Worm (Caenorhabditis elegans): ENCODE measurements around the gene copz-1.

Gene copz-1

DNA sequence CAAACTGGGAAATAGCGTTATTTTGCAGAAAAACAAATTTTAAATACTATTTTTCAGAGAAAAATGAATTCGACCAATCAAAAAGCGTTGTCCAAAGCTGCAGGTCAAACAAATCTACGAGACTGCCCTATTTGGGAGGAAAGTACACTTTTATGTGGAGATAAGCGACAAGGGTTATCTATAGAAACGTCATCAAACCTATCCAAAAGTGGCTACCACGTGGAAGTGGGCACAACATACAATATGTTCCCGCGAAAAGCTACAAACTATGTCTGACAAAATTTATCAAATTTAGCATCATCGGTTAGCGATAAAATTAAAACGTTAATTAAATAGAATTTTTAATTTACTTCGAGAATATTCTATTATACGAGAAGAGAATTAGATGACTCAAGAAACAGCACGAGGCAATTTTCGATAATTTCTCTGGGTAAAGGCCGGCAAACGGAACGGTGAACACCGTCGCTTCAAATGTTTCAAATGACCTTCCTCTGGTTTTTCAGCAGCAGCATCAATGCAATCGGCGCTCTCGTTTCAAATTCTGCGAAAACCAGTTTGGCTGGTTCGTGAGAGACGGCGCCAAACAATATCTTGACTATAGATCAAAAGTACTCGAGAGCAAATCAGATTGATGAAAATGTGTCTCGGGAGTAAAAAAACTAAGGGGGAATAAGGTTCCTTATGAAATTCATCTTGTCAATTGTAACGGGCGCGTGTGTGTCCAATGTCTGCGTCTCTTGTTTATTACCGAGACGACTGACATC, 10.8 kb upstream of the copz-1 start:
- TF ChIP-seq Y79H2A.3 (GFP tag; conservative IDR thresholded peaks at IDR 0.05) (no peak), bed-2 (GFP tag; IDR thresholded peaks at IDR 0.05) (no peak), let-607 (tag; optimal IDR thresholded peaks at IDR 0.05) (peak in 1 of 2 experiments; percentile 80), chd-7 (tag; optimal IDR thresholded peaks at IDR 0.05) (peak; percentile 13), lsy-27 (tag; optimal IDR thresholded peaks at IDR 0.05; ENCODE audit: borderline replicate concordance, insufficient read depth) (no peak), cebp-1 (GFP tag; IDR thresholded peaks at IDR 0.05) (no peak), cebp-1 (tag; optimal IDR thresholded peaks at IDR 0.05) (peak; percentile 50), atf-7 (tag; optimal IDR thresholded peaks at IDR 0.05) (peak; percentile 28), hsf-1 (GFP tag; IDR thresholded peaks at IDR 0.05) (0 out of 2 replicates have a peak, but pooled peaks have one; percentile 19), hmg-1.2 (GFP tag; IDR thresholded peaks at IDR 0.05) (peak; percentile 16; the same call in 1 of the 2 replicates), ztf-26 (tag; optimal IDR thresholded peaks at IDR 0.05) (no peak), lin-40 (tag; optimal IDR thresholded peaks at IDR 0.05) (peak; percentile 10), ztf-3 (GFP tag; optimal IDR thresholded peaks at IDR 0.05) (no peak), attf-3 (GFP tag; conservative IDR thresholded peaks at IDR 0.05) (0 out of 2 replicates have a peak, but pooled peaks have one; percentile 24), rec-8 (tag; optimal IDR thresholded peaks at IDR 0.05) (no peak)

DNA sequence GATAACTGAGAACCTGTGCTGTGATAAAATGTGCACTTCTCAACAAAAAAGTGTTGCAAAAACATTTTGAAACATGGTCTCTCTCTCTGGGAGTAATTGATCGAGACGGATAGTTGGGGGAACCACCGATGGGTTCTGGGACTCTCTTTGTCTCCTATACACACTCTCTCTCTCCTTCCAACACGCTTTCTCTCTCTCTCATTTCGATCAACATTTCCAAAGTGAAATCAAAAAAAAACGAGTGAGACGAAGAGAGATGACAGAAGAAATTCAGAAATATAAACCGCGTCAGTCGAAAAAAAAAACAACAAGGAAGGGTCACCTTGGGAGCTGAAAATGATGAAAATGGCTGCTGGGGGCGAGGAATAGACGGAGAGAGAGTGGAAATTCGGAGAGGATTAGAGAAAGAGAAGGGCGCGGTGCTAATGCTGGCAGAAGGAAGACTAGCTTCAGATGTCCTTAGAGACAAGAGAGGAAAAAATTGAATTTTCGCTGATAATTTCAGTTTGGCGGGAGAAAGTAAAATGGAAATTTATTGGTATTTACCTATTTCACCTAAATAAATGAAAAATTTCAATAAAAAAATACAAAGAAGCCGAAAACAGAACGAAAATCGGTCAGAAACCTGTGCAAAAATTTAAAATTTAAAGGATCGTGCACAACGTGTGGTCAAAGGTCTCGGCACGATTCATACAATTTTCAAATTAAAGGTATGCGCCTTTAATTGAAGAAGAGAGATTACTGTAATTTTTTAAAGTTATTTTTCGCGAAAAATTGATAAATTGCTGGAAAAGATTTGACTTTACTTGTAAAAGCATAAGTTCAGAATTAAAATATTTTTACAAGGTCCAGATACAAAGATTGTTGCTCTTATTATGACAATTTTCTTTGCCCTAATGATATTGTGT, 9.7 kb upstream of the copz-1 start:
- TF ChIP-seq pbrm-1 (GFP tag; IDR thresholded peaks at IDR 0.05) (peak; percentile 20; the same call in 1 of the 2 replicates), zfh-2 (GFP tag; conservative IDR thresholded peaks at IDR 0.05) (peak; percentile 39; the same call in 1 of the 2 replicates), nfyb-1 (GFP tag; IDR thresholded peaks at IDR 0.05) (no peak), lsl-1 (GFP tag; optimal IDR thresholded peaks at IDR 0.05) (peak; percentile 87), ztf-28 (GFP tag; IDR thresholded peaks at IDR 0.05) (no peak), mel-28 (tag; optimal IDR thresholded peaks at IDR 0.05; ENCODE audit: borderline replicate concordance) (no peak), D2030.7 (GFP tag; IDR thresholded peaks at IDR 0.05) (peak; percentile 40; the same call in 1 of the 2 replicates), dpl-1 (GFP tag; optimal IDR thresholded peaks at IDR 0.05) (peak; percentile 16), T26A5.8 (tag; optimal IDR thresholded peaks at IDR 0.05) (no peak), nhr-90 (tag; optimal IDR thresholded peaks at IDR 0.05) (no peak), madf-6 (GFP tag; IDR thresholded peaks at IDR 0.05) (peak; percentile 84), nhr-179 (tag; optimal IDR thresholded peaks at IDR 0.05) (no peak), ceh-91 (GFP tag; IDR thresholded peaks at IDR 0.05) (0 out of 2 replicates have a peak, but pooled peaks have one; percentile 40), F37B4.10 (GFP tag; IDR thresholded peaks at IDR 0.05) (no peak), Y95B8A.8 (GFP tag; IDR thresholded peaks at IDR 0.05) (peak; percentile 35; the same call in 1 of the 2 replicates), K12H6.12 (tag; optimal IDR thresholded peaks at IDR 0.05) (no peak), snpc-3.4 (tag; optimal IDR thresholded peaks at IDR 0.05) (peak; percentile 54), dox-1 (GFP tag; IDR thresholded peaks at IDR 0.05) (no peak), snpc-4 (GFP tag; optimal IDR thresholded peaks at IDR 0.05) (no peak), snpc-4 (tag; optimal IDR thresholded peaks at IDR 0.05) (peak in 1 of 4 experiments; percentile 13), sptf-2 (GFP tag; optimal IDR thresholded peaks at IDR 0.05) (no peak), ceh-100 (GFP tag; IDR thresholded peaks at IDR 0.05) (no peak), xnd-1 (tag; optimal IDR thresholded peaks at IDR 0.05) (peak; percentile 77), attf-3 (GFP tag; conservative IDR thresholded peaks at IDR 0.05) (no peak), rcor-1 (GFP tag; IDR thresholded peaks at IDR 0.05) (no peak), F10E7.11 (tag; optimal IDR thresholded peaks at IDR 0.05) (no peak), lin-40 (tag; optimal IDR thresholded peaks at IDR 0.05) (peak; percentile 4), ztf-25 (GFP tag; IDR thresholded peaks at IDR 0.05) (no peak), fkh-3 (tag; optimal IDR thresholded peaks at IDR 0.05) (no peak), F52B5.7 (tag; optimal IDR thresholded peaks at IDR 0.05) (no peak), hmg-1.2 (GFP tag; IDR thresholded peaks at IDR 0.05) (peak; percentile 4; the same call in 1 of the 2 replicates)
